Worm (Caenorhabditis elegans): ENCODE data around the gene rnh-1.2.

The rnh-1.2 gene

ce11 chrII:9803320-9803719 lies 38.5 kb downstream of the rnh-1.2 start, which contains the start of gene cyp-13A7:
TSS of gene cyp-13A7 (plus strand) at chrII:9803620.
- TF ChIP-seq C34F6.9 (tag; optimal IDR thresholded peaks at IDR 0.05) (no peak), nhr-6 (tag; optimal IDR thresholded peaks at IDR 0.05) (no peak), zag-1 (tag; optimal IDR thresholded peaks at IDR 0.05) (no peak), nhr-21 (tag; optimal IDR thresholded peaks at IDR 0.05) (no peak), ztf-11 (tag; optimal IDR thresholded peaks at IDR 0.05) (no peak), fos-1 (tag; optimal IDR thresholded peaks at IDR 0.05) (no peak), elt-1 (tag; optimal IDR thresholded peaks at IDR 0.05) (no peak), nhr-10 (tag; optimal IDR thresholded peaks at IDR 0.05) (no peak), sma-3 (GFP tag; optimal IDR thresholded peaks at IDR 0.05) (no peak), mbf-1 (tag; optimal IDR thresholded peaks at IDR 0.05) (no peak), dmd-4 (tag; optimal IDR thresholded peaks at IDR 0.05) (no peak), nhr-11 (tag; optimal IDR thresholded peaks at IDR 0.05) (no peak)

ce11 chrII:9802642-9803041 lies 39.2 kb downstream of the rnh-1.2 start, which contains the start of gene cyp-13A6:
TSS of gene cyp-13A6 (minus strand) at chrII:9802821.
- peak; percentile 62 for TF ChIP-seq fos-1 (tag; optimal IDR thresholded peaks at IDR 0.05)
- TF ChIP-seq unc-39 (tag; optimal IDR thresholded peaks at IDR 0.05), result no peak

ce11 chrII:9800251-9800650 lies 41.6 kb downstream of the rnh-1.2 start, which contains the start of gene cyp-13A5:
TSS of gene cyp-13A5 (minus strand) at chrII:9800362.
- TF ChIP-seq mdl-1 (tag; optimal IDR thresholded peaks at IDR 0.05), result no peak
- TF ChIP-seq nhr-129 (tag; optimal IDR thresholded peaks at IDR 0.05), result peak; percentile 53
- peak; percentile 68 for TF ChIP-seq sma-3 (GFP tag; optimal IDR thresholded peaks at IDR 0.05)
- no peak for TF ChIP-seq lsy-2 (tag; optimal IDR thresholded peaks at IDR 0.05)
- TF ChIP-seq fos-1 (tag; optimal IDR thresholded peaks at IDR 0.05), result peak; percentile 92
- peak; percentile 68 for TF ChIP-seq sma-9 (GFP tag; optimal IDR thresholded peaks at IDR 0.05)
- no peak for TF ChIP-seq sma-9 (tag; optimal IDR thresholded peaks at IDR 0.05)

ce11 chrII:9797664-9798063 lies 44.2 kb downstream of the rnh-1.2 start, which contains the start of gene cyp-13A4:
TSS of gene cyp-13A4 (minus strand) at chrII:9797740.
- TF ChIP-seq zag-1 (tag; optimal IDR thresholded peaks at IDR 0.05) (no peak), fos-1 (tag; optimal IDR thresholded peaks at IDR 0.05) (peak; percentile 10), lin-11 (tag; optimal IDR thresholded peaks at IDR 0.05) (no peak), skn-1 (tag; optimal IDR thresholded peaks at IDR 0.05) (no peak), mdl-1 (tag; optimal IDR thresholded peaks at IDR 0.05) (no peak), sma-9 (GFP tag; optimal IDR thresholded peaks at IDR 0.05) (peak; percentile 15), sma-9 (tag; optimal IDR thresholded peaks at IDR 0.05) (no peak)

ce11 chrII:9793197-9793596 lies 48.6 kb downstream of the rnh-1.2 start, which contains the start of gene cyp-13A3:
TSS of gene cyp-13A3 (minus strand) at chrII:9793297.
- TF ChIP-seq fos-1 (tag; optimal IDR thresholded peaks at IDR 0.05) (no peak), elt-3 (tag; optimal IDR thresholded peaks at IDR 0.05) (no peak), unc-55 (GFP tag; optimal IDR thresholded peaks at IDR 0.05) (no peak)

ce11 chrII:9791185-9791584 lies 50.6 kb downstream of the rnh-1.2 start:
- peak in 1 of 2 experiments; percentile 21 for TF ChIP-seq lsy-2 (tag; optimal IDR thresholded peaks at IDR 0.05)
- TF ChIP-seq sma-9 (GFP tag; optimal IDR thresholded peaks at IDR 0.05), result peak; percentile 94
- no peak for TF ChIP-seq sma-9 (tag; optimal IDR thresholded peaks at IDR 0.05)
- TF ChIP-seq fos-1 (tag; optimal IDR thresholded peaks at IDR 0.05), result peak; percentile 97
- peak; percentile 48 for TF ChIP-seq gmeb-1 (tag; optimal IDR thresholded peaks at IDR 0.05)
- TF ChIP-seq sem-4 (tag; optimal IDR thresholded peaks at IDR 0.05), result no peak
- peak; percentile 44 for TF ChIP-seq sma-3 (GFP tag; optimal IDR thresholded peaks at IDR 0.05)
- peak in 1 of 2 experiments; percentile 43 for TF ChIP-seq mdl-1 (tag; optimal IDR thresholded peaks at IDR 0.05)
- peak; percentile 16 for TF ChIP-seq nhr-129 (tag; optimal IDR thresholded peaks at IDR 0.05)
- peak; percentile 41 for TF ChIP-seq nhr-21 (tag; optimal IDR thresholded peaks at IDR 0.05)
- TF ChIP-seq crh-2 (tag; optimal IDR thresholded peaks at IDR 0.05), result peak; percentile 70
- no peak for TF ChIP-seq nhr-77 (tag; optimal IDR thresholded peaks at IDR 0.05)
- TF ChIP-seq ztf-11 (tag; optimal IDR thresholded peaks at IDR 0.05), result no peak
- TF ChIP-seq F13H6.1 (tag; optimal IDR thresholded peaks at IDR 0.05), result peak; percentile 73
- no peak for TF ChIP-seq unc-62 (GFP tag; optimal IDR thresholded peaks at IDR 0.05)
